Worm (Caenorhabditis elegans) whole organism, L4 larva: ENCODE results near the gene pqn-73.

ENCODE experiments used
- F10B5.3 ChIP-seq: sonication (generic microtip); optimal IDR thresholded peaks from 2 replicates; lab custom pipeline; 2016; ENCODE audit warnings: mild to moderate bottlenecking, missing genetic modification characterization, missing compliant biosample characterization
- F37D6.2 ChIP-seq: sonication (generic microtip); optimal IDR thresholded peaks from 2 replicates; lab custom pipeline; 2016; ENCODE audit warnings: mild to moderate bottlenecking, missing genetic modification characterization, missing compliant biosample characterization
- T20F7.1 ChIP-seq: fragments of 200-800 bp; sonication (Bioruptor generic); optimal IDR thresholded peaks from 2 replicates; lab custom pipeline; 2018; ENCODE audit warnings: mild to moderate bottlenecking, missing genetic modification characterization, missing compliant biosample characterization
- ama-1 ChIP-seq: fragments of 150-350 bp; optimal IDR thresholded peaks from 2 replicates; lab custom pipeline; 2014; ENCODE audit warnings: inconsistent platforms, mixed read lengths
- attf-4 ChIP-seq: sonication (generic microtip); optimal IDR thresholded peaks from 3 replicates; lab custom pipeline; 2017; ENCODE audit warnings: missing biosample characterization, missing genetic modification characterization
- ceh-20 ChIP-seq: fragments of 200-800 bp; sonication (Bioruptor generic); IDR thresholded peaks from 2 replicates; pipeline ENCODE4 v1.3.6; 2022; ENCODE audit warnings: missing genetic modification reagents, missing genetic modification characterization, missing compliant biosample characterization
- ceh-44 ChIP-seq: fragments of 200-800 bp; sonication (Bioruptor generic); IDR thresholded peaks from 2 replicates; pipeline ENCODE4 v1.3.6; 2022; ENCODE audit warnings: missing genetic modification reagents, missing genetic modification characterization, missing compliant biosample characterization
- ceh-62 ChIP-seq: sonication (generic microtip); optimal IDR thresholded peaks from 2 replicates; lab custom pipeline; 2017; ENCODE audit warnings: missing biosample characterization, missing genetic modification characterization
- daf-16 ChIP-seq, 3 experiments: sonication (generic microtip); optimal IDR thresholded peaks; 2 replicates each; lab custom pipeline; 2016 to 2017; ENCODE audit warnings: missing genetic modification characterization in 3 of 3, missing genetic modification reagents in 3 of 3, mild to moderate bottlenecking in 2 of 3, missing compliant biosample characterization in 2 of 3, missing biosample characterization in 1 of 3, moderate library complexity in 1 of 3
- dmd-8 ChIP-seq: fragments of 200-800 bp; sonication (Bioruptor generic); IDR thresholded peaks from 2 replicates; pipeline ENCODE4 v1.3.6; 2022; ENCODE audit warnings: missing genetic modification characterization, missing compliant biosample characterization
- dpl-1 ChIP-seq: fragments of 150-350 bp; optimal IDR thresholded peaks from 2 replicates; lab custom pipeline; 2014; ENCODE audit warnings: missing biosample characterization, missing genetic modification reagents, missing genetic modification characterization
- egl-27 ChIP-seq: sonication (generic microtip); optimal IDR thresholded peaks from 3 replicates; lab custom pipeline; 2017; ENCODE audit warnings: missing biosample characterization, missing genetic modification reagents, missing genetic modification characterization
- gei-8 ChIP-seq: fragments of 200-800 bp; sonication (Bioruptor generic); optimal IDR thresholded peaks from 2 replicates; lab custom pipeline; 2018; ENCODE audit warnings: mild to moderate bottlenecking, missing genetic modification characterization, missing compliant biosample characterization
- hif-1 ChIP-seq, 2 experiments: sonication (generic microtip); optimal IDR thresholded peaks; 2 replicates each; lab custom pipeline; 2016 to 2017; ENCODE audit warnings: missing compliant biosample characterization in 2 of 2, missing genetic modification characterization in 2 of 2, missing genetic modification reagents in 2 of 2, missing genotype in 2 of 2, mild to moderate bottlenecking in 1 of 2
- hlh-11 ChIP-seq: fragments of 200-800 bp; sonication (Bioruptor generic); optimal IDR thresholded peaks from 2 replicates; lab custom pipeline; 2018; ENCODE audit warnings: mild to moderate bottlenecking, missing genetic modification characterization, missing compliant biosample characterization
- hlh-30 ChIP-seq: sonication (generic microtip); optimal IDR thresholded peaks from 2 replicates; lab custom pipeline; 2017; ENCODE audit warnings: antibody characterized with exemption, mild to moderate bottlenecking, missing genetic modification characterization, missing compliant biosample characterization; ENCODE audit not compliant: insufficient read depth
- lin-29 ChIP-seq: fragments of 200-800 bp; sonication (Bioruptor generic); IDR thresholded peaks from 2 replicates; pipeline ENCODE4 v1.3.6; 2022; ENCODE audit warnings: missing genetic modification reagents, missing genetic modification characterization, missing compliant biosample characterization
- lin-38 ChIP-seq: fragments of 200-800 bp; sonication (Bioruptor generic); IDR thresholded peaks from 2 replicates; pipeline ENCODE4 v1.3.6; 2022; ENCODE audit warnings: missing genetic modification reagents, missing genetic modification characterization, missing compliant biosample characterization
- lin-39 ChIP-seq: fragments of 150-350 bp; optimal IDR thresholded peaks from 2 replicates; lab custom pipeline; 2014; ENCODE audit warnings: missing biosample characterization, missing genetic modification reagents, missing genetic modification characterization
- lsy-2 ChIP-seq, 2 experiments: fragments of 150-350 bp in 1 of 2; sonication (generic microtip) in 1 of 2; optimal IDR thresholded peaks; 2 replicates each; lab custom pipeline; 2014 to 2017; ENCODE audit warnings: missing biosample characterization in 2 of 2, missing genetic modification characterization in 2 of 2
- madf-9 ChIP-seq: fragments of 200-800 bp; sonication (Bioruptor generic); conservative IDR thresholded peaks from 2 replicates; pipeline ENCODE4 v1.3.6; 2022; ENCODE audit warnings: missing genetic modification reagents, missing genetic modification characterization, missing compliant biosample characterization
- mdl-1 ChIP-seq, 2 experiments: fragments of 150-350 bp in 1 of 2; sonication (generic microtip) in 1 of 2; optimal IDR thresholded peaks; 2 replicates each; lab custom pipeline; 2014 to 2017; ENCODE audit warnings: missing biosample characterization in 2 of 2, missing genetic modification characterization in 2 of 2
- mes-2 ChIP-seq: sonication (generic microtip); optimal IDR thresholded peaks from 2 replicates; lab custom pipeline; 2016; ENCODE audit warnings: missing genotype, mild to moderate bottlenecking, missing genetic modification characterization, missing compliant biosample characterization; ENCODE audit not compliant: poor library complexity, severe bottlenecking
- mxl-3 ChIP-seq: fragments of 200-800 bp; sonication (Bioruptor generic); optimal IDR thresholded peaks from 2 replicates; lab custom pipeline; 2018; ENCODE audit warnings: mild to moderate bottlenecking, missing genetic modification characterization, missing compliant biosample characterization
- nhr-237 ChIP-seq: sonication (generic microtip); optimal IDR thresholded peaks from 2 replicates; lab custom pipeline; 2017; ENCODE audit warnings: missing biosample characterization, missing genetic modification characterization
- nhr-25 ChIP-seq: sonication (generic microtip); optimal IDR thresholded peaks from 2 replicates; lab custom pipeline; 2017; ENCODE audit warnings: missing genetic modification characterization, mild to moderate bottlenecking, missing compliant biosample characterization, antibody characterized with exemption, moderate library complexity, borderline replicate concordance; ENCODE audit not compliant: insufficient read depth
- nhr-28 ChIP-seq: fragments of 150-350 bp; optimal IDR thresholded peaks from 2 replicates; lab custom pipeline; 2014; ENCODE audit warnings: missing biosample characterization, missing genetic modification characterization
- nhr-41 ChIP-seq: fragments of 200-800 bp; sonication (Bioruptor generic); IDR thresholded peaks from 2 replicates; pipeline ENCODE4 v1.3.6; 2022; ENCODE audit warnings: missing genetic modification reagents, missing genetic modification characterization, missing compliant biosample characterization
- nhr-48 ChIP-seq: sonication (generic microtip); optimal IDR thresholded peaks from 2 replicates; lab custom pipeline; 2016; ENCODE audit warnings: mild to moderate bottlenecking, missing genetic modification characterization, missing compliant biosample characterization
- pha-4 ChIP-seq, 2 experiments: fragments of 150-350 bp in 1 of 2; fragments of 200-800 bp in 1 of 2; sonication (Bioruptor generic) in 1 of 2; IDR thresholded peaks in 1 of 2; optimal IDR thresholded peaks in 1 of 2; 2 replicates each; pipeline versions ENCODE4 v1.3.6 to Lab custom; 2014 to 2022; ENCODE audit warnings: missing genetic modification characterization in 2 of 2, missing genetic modification reagents in 2 of 2, missing biosample characterization in 1 of 2, missing compliant biosample characterization in 1 of 2
- php-3 ChIP-seq: fragments of 200-800 bp; sonication (Bioruptor generic); IDR thresholded peaks from 2 replicates; pipeline ENCODE4 v1.3.6; 2022; ENCODE audit warnings: missing genetic modification reagents, missing genetic modification characterization, missing compliant biosample characterization
- pqm-1 ChIP-seq: sonication (generic microtip); optimal IDR thresholded peaks from 2 replicates; lab custom pipeline; 2017; ENCODE audit warnings: missing biosample characterization, missing genetic modification characterization
- set-16 ChIP-seq: fragments of 200-800 bp; sonication (Bioruptor generic); IDR thresholded peaks from 2 replicates; pipeline ENCODE4 v1.3.6; 2022; ENCODE audit warnings: missing genetic modification reagents, missing genetic modification characterization, missing compliant biosample characterization
- snpc-1.2 ChIP-seq: fragments of 200-800 bp; sonication (Bioruptor generic); IDR thresholded peaks from 2 replicates; pipeline ENCODE4 v1.3.6; 2022; ENCODE audit warnings: missing genetic modification reagents, missing genetic modification characterization, missing compliant biosample characterization
- tra-1 ChIP-seq: fragments of 200-800 bp; sonication (Bioruptor generic); IDR thresholded peaks from 2 replicates; pipeline ENCODE4 v1.3.6; 2022; ENCODE audit warnings: missing genetic modification reagents, missing genetic modification characterization, missing compliant biosample characterization
- unc-62 ChIP-seq, 3 experiments: fragments of 150-350 bp in 1 of 3; sonication (generic microtip); optimal IDR thresholded peaks in 2 of 3; peaks in 1 of 3; 1 replicate in 1 of 3; 2 replicates in 2 of 3; lab custom pipeline; 2014 to 2017; ENCODE audit warnings: missing biosample characterization in 3 of 3, missing genetic modification characterization in 3 of 3, missing genetic modification reagents in 3 of 3, missing genotype in 1 of 3
- zag-1 ChIP-seq: fragments of 150-350 bp; optimal IDR thresholded peaks from 2 replicates; lab custom pipeline; 2014; ENCODE audit warnings: missing biosample characterization, missing genetic modification characterization
- zfp-2 ChIP-seq: sonication (generic microtip); optimal IDR thresholded peaks from 2 replicates; lab custom pipeline; 2016; ENCODE audit warnings: mild to moderate bottlenecking, missing genetic modification characterization, missing compliant biosample characterization
- zip-11 ChIP-seq: fragments of 200-800 bp; sonication (Bioruptor generic); IDR thresholded peaks from 2 replicates; pipeline ENCODE4 v1.3.6; 2022; ENCODE audit warnings: missing genetic modification characterization, missing compliant biosample characterization
- ztf-11 ChIP-seq: fragments of 150-350 bp; optimal IDR thresholded peaks from 2 replicates; lab custom pipeline; 2014; ENCODE audit warnings: missing biosample characterization, missing genetic modification characterization

The pqn-73 gene

DNA sequence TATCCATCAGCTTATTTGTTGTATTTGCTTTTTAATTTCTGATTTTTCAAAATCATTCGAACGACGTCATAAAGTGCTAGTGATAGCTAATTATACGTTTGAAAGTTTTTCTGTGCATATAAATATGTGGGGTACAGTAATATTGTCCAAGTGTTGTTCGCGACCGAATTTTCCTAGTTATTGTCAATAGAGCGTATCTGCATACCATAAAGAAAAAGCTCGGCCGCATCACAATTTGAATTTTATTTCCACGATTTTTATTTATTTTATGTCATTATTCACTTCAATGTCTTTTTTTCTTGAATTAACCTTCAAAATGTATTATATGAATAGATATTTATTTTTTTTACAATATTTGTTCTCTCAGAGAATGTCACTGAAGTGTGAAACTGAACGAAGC, 23.7 kb upstream of the pqn-73 start, which contains the start of gene rnh-2 (continued):
- TF ChIP-seq set-16 (GFP tag; lab: Robert Waterston, UW) (no peak), daf-16 (GFP tag; optimal IDR thresholded peaks at IDR 0.05; lab: Kevin White, UChicago) (no peak), daf-16 (tag; optimal IDR thresholded peaks at IDR 0.05; lab: Kevin White, UChicago) (peak; percentile 50), lsy-2 (tag; optimal IDR thresholded peaks at IDR 0.05; lab: Kevin White, UChicago) (peak in 1 of 2 experiments; percentile 92), hlh-30 (tag; lab: Kevin White, UChicago) (peak; percentile 30), mxl-3 (GFP tag; lab: Kevin White, UChicago) (peak; percentile 7), php-3 (no peak), hlh-11 (tag; lab: Kevin White, UChicago) (peak; percentile 34), gei-8 (no peak), nhr-28 (peak; percentile 54), nhr-41 (GFP tag; lab: Robert Waterston, UW) (no peak), madf-9 (no peak), pha-4 (GFP tag; IDR thresholded peaks at IDR 0.05; lab: Robert Waterston, UW) (peak; percentile 16; the same call in 1 of the 2 replicates), pha-4 (tag; optimal IDR thresholded peaks at IDR 0.05; lab: Kevin White, UChicago) (no peak)

DNA sequence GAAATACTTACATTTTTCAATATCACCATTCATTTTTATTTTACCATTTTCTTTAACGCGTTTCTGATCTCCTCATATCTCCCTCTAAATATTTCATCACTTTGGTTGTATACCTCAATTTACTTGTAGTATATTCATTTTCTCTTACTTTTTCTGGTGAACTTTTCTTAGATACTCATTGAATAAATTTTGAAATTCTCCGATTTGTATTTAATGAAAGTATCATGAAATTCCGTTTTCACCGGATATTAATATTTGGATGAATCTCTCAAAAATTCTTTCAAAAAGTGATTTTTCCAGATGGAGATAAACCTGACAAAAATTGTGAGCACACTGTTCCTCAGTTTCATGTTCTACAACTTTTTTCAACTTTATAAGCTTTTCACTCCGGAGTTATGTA, 22.3 kb upstream of the pqn-73 start, which contains the start of gene T13H5.8:
Gene T13H5.8, plus strand, starts transcription at position 301 of the 400 bp plus-strand sequence.
- peak; percentile 41; the same call in 1 of the 2 replicates for TF ChIP-seq lin-38 (GFP tag; lab: Robert Waterston, UW)
- TF ChIP-seq zip-11 (GFP tag; lab: Robert Waterston, UW): no peak
- no peak for TF ChIP-seq nhr-25 (tag; lab: Kevin White, UChicago)
- TF ChIP-seq nhr-48 (tag; lab: Kevin White, UChicago): no peak
- TF ChIP-seq mdl-1 (tag; optimal IDR thresholded peaks at IDR 0.05; lab: Kevin White, UChicago): no peak

DNA sequence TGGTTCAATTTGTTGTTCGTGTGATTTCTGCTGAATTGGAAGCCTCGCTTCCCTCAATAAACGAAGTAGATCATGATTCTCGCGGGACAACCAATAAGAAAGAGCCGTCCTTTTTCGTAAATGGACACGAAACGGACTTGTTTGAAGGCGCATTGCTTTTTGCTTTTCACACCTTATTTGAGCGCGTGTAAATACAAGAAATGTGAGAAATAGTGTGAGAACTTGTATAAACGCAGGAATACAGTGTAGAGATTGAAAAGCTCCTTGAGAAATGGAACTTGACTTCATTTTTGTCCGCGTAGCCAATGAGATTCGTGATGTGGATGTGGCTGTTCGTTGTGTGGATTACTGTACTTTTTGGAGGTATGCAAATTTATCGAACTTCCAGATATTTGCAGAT, 19.9 kb upstream of the pqn-73 start, which contains the start of gene cht-2:
Gene cht-2, plus strand, starts transcription at position 301 of the 400 bp plus-strand sequence.
- no peak for TF ChIP-seq nhr-48 (tag; lab: Kevin White, UChicago)

DNA sequence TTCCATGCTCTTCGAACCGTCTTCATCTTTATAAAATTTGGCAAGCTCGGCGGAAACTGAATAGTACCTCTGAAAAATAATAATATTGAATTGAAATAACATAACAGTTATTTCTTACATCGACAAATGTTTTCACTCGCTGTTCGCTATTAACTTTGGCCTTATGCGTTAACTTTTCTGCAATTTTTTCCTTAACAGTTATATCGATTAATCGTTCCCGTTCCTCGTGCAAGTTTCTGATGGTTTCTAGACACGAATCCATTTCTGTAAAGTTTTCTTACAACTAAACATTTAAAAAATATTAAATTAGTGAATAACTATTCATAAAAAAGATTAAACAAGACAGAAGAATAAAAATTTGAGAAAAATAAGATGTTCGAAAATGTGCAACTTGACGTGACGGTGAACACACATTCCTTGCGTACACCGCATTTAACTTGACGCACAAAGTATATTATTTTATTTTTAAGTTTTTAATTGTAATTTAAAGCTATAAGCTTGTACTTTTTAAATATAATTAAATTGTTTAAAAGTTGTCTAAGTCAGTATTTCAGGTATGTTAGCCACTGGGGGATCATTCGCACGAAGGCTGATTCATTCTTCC, 15.3 kb upstream of the pqn-73 start, which contains the start of the genes prp-9 and mrps-18B:
Gene prp-9, minus strand, starts transcription at position 264 of the 604 bp plus-strand sequence.
Gene mrps-18B, plus strand, starts transcription at position 549 of the 604 bp plus-strand sequence.
- TF ChIP-seq egl-27 (tag; lab: Kevin White, UChicago): no peak
- TF ChIP-seq nhr-41 (GFP tag; lab: Robert Waterston, UW): no peak
- peak in 1 of 2 experiments; percentile 90 for TF ChIP-seq unc-62 (GFP tag; optimal IDR thresholded peaks at IDR 0.05 in 1 of 2; lab: Kevin White, UChicago)
- no peak for TF ChIP-seq unc-62 (tag; optimal IDR thresholded peaks at IDR 0.05; lab: Kevin White, UChicago)
- no peak for TF ChIP-seq daf-16 (GFP tag; optimal IDR thresholded peaks at IDR 0.05; lab: Kevin White, UChicago)
- TF ChIP-seq daf-16 (tag; optimal IDR thresholded peaks at IDR 0.05; lab: Kevin White, UChicago): peak; percentile 25
- no peak for TF ChIP-seq lin-39 (tag; lab: Kevin White, UChicago)
- TF ChIP-seq lin-29 (GFP tag; lab: Robert Waterston, UW): no peak
- TF ChIP-seq T20F7.1 (GFP tag; lab: Kevin White, UChicago): peak; percentile 66
- TF ChIP-seq nhr-237 (tag; lab: Kevin White, UChicago): no peak
- TF ChIP-seq gei-8: no peak
- TF ChIP-seq ama-1: no peak
- no peak for TF ChIP-seq attf-4 (tag; lab: Kevin White, UChicago)
- TF ChIP-seq hif-1 (tag; optimal IDR thresholded peaks at IDR 0.05; lab: Kevin White, UChicago): no peak
- TF ChIP-seq F37D6.2 (tag; lab: Kevin White, UChicago): no peak
- no peak for TF ChIP-seq tra-1
- TF ChIP-seq lsy-2 (tag; optimal IDR thresholded peaks at IDR 0.05; lab: Kevin White, UChicago): peak in 1 of 2 experiments; percentile 78
- no peak for TF ChIP-seq F10B5.3 (tag; lab: Kevin White, UChicago)
- no peak for TF ChIP-seq dmd-8 (GFP tag; lab: Robert Waterston, UW)
- peak; percentile 81 for TF ChIP-seq mes-2 (tag; lab: Kevin White, UChicago)
- peak; percentile 54 for TF ChIP-seq dpl-1
- no peak for TF ChIP-seq lin-38 (GFP tag; lab: Robert Waterston, UW)
- no peak for TF ChIP-seq ztf-11 (tag; lab: Kevin White, UChicago)
- no peak for TF ChIP-seq zag-1 (tag; lab: Kevin White, UChicago)
- no peak for TF ChIP-seq ceh-62
- TF ChIP-seq nhr-48 (tag; lab: Kevin White, UChicago): no peak
- TF ChIP-seq pqm-1 (tag; lab: Kevin White, UChicago): no peak
- TF ChIP-seq hlh-30 (tag; lab: Kevin White, UChicago): peak; percentile 23
- TF ChIP-seq ceh-44 (GFP tag; lab: Robert Waterston, UW): no peak
- no peak for TF ChIP-seq snpc-1.2 (GFP tag; lab: Robert Waterston, UW)
- no peak for TF ChIP-seq zfp-2
- TF ChIP-seq ceh-20: no peak
- TF ChIP-seq php-3: no peak
